1 fruit fly cellular context compared by ENCODE assay signal in genomic region chrX:13641115-13641890, dm6.
TF ChIP-seq lines count a peak whose summit lies in the region.

No protein-coding gene starts in this region.

TF ChIP-seq in whole organism, embryonic, 481 proteins besides CTCF, POLR2A, EP300 and RAD21 (continued from another document):
- peak; percentile 87 for TF ChIP-seq klu (GFP tag; IDR thresholded peaks at IDR 0.05; lab: Robert Waterston, UW)
- peak; percentile 69 for TF ChIP-seq gsb-n (tag; optimal IDR thresholded peaks at IDR 0.05; lab: Kevin White, UChicago)
- TF ChIP-seq ap (GFP tag; IDR thresholded peaks at IDR 0.05; lab: Robert Waterston, UW) = peak; percentile 90
- TF ChIP-seq Mad (GFP tag; optimal IDR thresholded peaks at IDR 0.05; lab: Kevin White, UChicago) = peak; percentile 92
- no peak for TF ChIP-seq amos (GFP tag; IDR thresholded peaks at IDR 0.05; lab: Robert Waterston, UW; ENCODE audit: partially characterized antibody)
- no peak for TF ChIP-seq Bgb (GFP tag; IDR thresholded peaks at IDR 0.05; lab: Robert Waterston, UW; ENCODE audit: partially characterized antibody)
- no peak for TF ChIP-seq knrl (GFP tag; IDR thresholded peaks at IDR 0.05; lab: Robert Waterston, UW; ENCODE audit: partially characterized antibody)
- peak; percentile 48; the same call in 1 of the 2 replicates for TF ChIP-seq gt (GFP tag; IDR thresholded peaks at IDR 0.05; lab: Robert Waterston, UW)
- TF ChIP-seq ranshi (GFP tag; IDR thresholded peaks at IDR 0.05; lab: Robert Waterston, UW) = peak; percentile 89
- peak; percentile 95 for TF ChIP-seq CG11456 (GFP tag; IDR thresholded peaks at IDR 0.05; lab: Robert Waterston, UW)
- peak; percentile 88 for TF ChIP-seq trh (GFP tag; optimal IDR thresholded peaks at IDR 0.05; lab: Kevin White, UChicago)
- TF ChIP-seq CG11560 (tag; IDR thresholded peaks at IDR 0.05; lab: Robert Waterston, UW) = peak; percentile 85
- TF ChIP-seq CG12942 (GFP tag; optimal IDR thresholded peaks at IDR 0.05; lab: Kevin White, UChicago) = peak; percentile 93
- peak; percentile 80 for TF ChIP-seq croc (GFP tag; conservative IDR thresholded peaks at IDR 0.05; lab: Robert Waterston, UW)
- TF ChIP-seq jigr1 (GFP tag; IDR thresholded peaks at IDR 0.05; lab: Robert Waterston, UW) = peak; percentile 77; the same call in 2 of the 3 replicates
- TF ChIP-seq cwo (GFP tag; optimal IDR thresholded peaks at IDR 0.05; lab: Kevin White, UChicago) = peak; percentile 86
- no peak for TF ChIP-seq CG1832 (GFP tag; optimal IDR thresholded peaks at IDR 0.05; lab: Kevin White, UChicago)
- TF ChIP-seq Doc3 (GFP tag; IDR thresholded peaks at IDR 0.05; lab: Robert Waterston, UW; ENCODE audit: partially characterized antibody) = no peak
- TF ChIP-seq Hsf (GFP tag; optimal IDR thresholded peaks at IDR 0.05; lab: Kevin White, UChicago) = peak; percentile 95
- peak; percentile 47 for TF ChIP-seq ac (GFP tag; optimal IDR thresholded peaks at IDR 0.05; lab: Kevin White, UChicago)
- TF ChIP-seq CG11695 (GFP tag; IDR thresholded peaks at IDR 0.05; lab: Robert Waterston, UW) = peak; percentile 91
- TF ChIP-seq CG6175 (GFP tag; IDR thresholded peaks at IDR 0.05; lab: Robert Waterston, UW) = peak; percentile 91
- TF ChIP-seq CG6683 (GFP tag; optimal IDR thresholded peaks at IDR 0.05; lab: Kevin White, UChicago) = peak; percentile 76
- no peak for TF ChIP-seq CG15479 (GFP tag; optimal IDR thresholded peaks at IDR 0.05; lab: Kevin White, UChicago)
- peak; percentile 99 for TF ChIP-seq sens (GFP tag; lab: Kevin White, UChicago)
- no peak for TF ChIP-seq crol (GFP tag; IDR thresholded peaks at IDR 0.05; lab: Robert Waterston, UW)
- TF ChIP-seq CG9876 (GFP tag; optimal IDR thresholded peaks at IDR 0.05; lab: Kevin White, UChicago) = peak; percentile 92
- peak; percentile 94 for TF ChIP-seq gcm2 (GFP tag; optimal IDR thresholded peaks at IDR 0.05; lab: Kevin White, UChicago)
- peak; percentile 83 for TF ChIP-seq CG10274 (GFP tag; optimal IDR thresholded peaks at IDR 0.05; lab: Kevin White, UChicago)
- peak; percentile 69 for TF ChIP-seq dan (GFP tag; IDR thresholded peaks at IDR 0.05; lab: Robert Waterston, UW)
- TF ChIP-seq H15 (GFP tag; IDR thresholded peaks at IDR 0.05; lab: Robert Waterston, UW) = peak; percentile 87
- no peak for TF ChIP-seq hth (optimal IDR thresholded peaks at IDR 0.05; lab: Kevin White, UChicago)
- TF ChIP-seq seq (GFP tag; IDR thresholded peaks at IDR 0.05; lab: Robert Waterston, UW) = peak; percentile 88
- TF ChIP-seq esg (GFP tag; conservative IDR thresholded peaks at IDR 0.05; lab: Robert Waterston, UW) = peak; percentile 89
- peak in 1 of 2 experiments; percentile 53 for TF ChIP-seq crp (GFP tag; optimal IDR thresholded peaks at IDR 0.05; lab: Kevin White, UChicago)
- TF ChIP-seq gro (GFP tag; optimal IDR thresholded peaks at IDR 0.05; lab: Kevin White, UChicago) = peak; percentile 94
- peak; percentile 60 for TF ChIP-seq CG31365 (tag; optimal IDR thresholded peaks at IDR 0.05; lab: Kevin White, UChicago)
